Worm (Caenorhabditis elegans) whole organism, L4 larva: Measurements from ENCODE around the gene C25H3.11.

ENCODE experiments used
- aha-1 ChIP-seq: fragments of 150-350 bp; peaks from one replicate; lab custom pipeline; 2014; ENCODE audit warnings: missing biosample characterization, missing genetic modification characterization
- ceh-32 ChIP-seq: sonication (generic microtip); optimal IDR thresholded peaks from 2 replicates; lab custom pipeline; 2016; ENCODE audit warnings: mild to moderate bottlenecking, missing genetic modification characterization, missing compliant biosample characterization; ENCODE audit not compliant: poor library complexity
- daf-19 ChIP-seq: fragments of 200-800 bp; sonication (Bioruptor generic); conservative IDR thresholded peaks from 2 replicates; pipeline ENCODE4 v1.3.6; 2022; ENCODE audit warnings: missing genetic modification characterization, missing compliant biosample characterization
- dmd-9 ChIP-seq: fragments of 200-800 bp; sonication (Bioruptor generic); IDR thresholded peaks from 2 replicates; pipeline ENCODE4 v1.3.6; 2022; ENCODE audit warnings: missing genetic modification reagents, missing genetic modification characterization, missing compliant biosample characterization
- gei-8 ChIP-seq: fragments of 200-800 bp; sonication (Bioruptor generic); optimal IDR thresholded peaks from 2 replicates; lab custom pipeline; 2018; ENCODE audit warnings: mild to moderate bottlenecking, missing genetic modification characterization, missing compliant biosample characterization
- hif-1 ChIP-seq, 2 experiments: sonication (generic microtip); optimal IDR thresholded peaks; 2 replicates each; lab custom pipeline; 2016 to 2017; ENCODE audit warnings: missing compliant biosample characterization in 2 of 2, missing genetic modification characterization in 2 of 2, missing genetic modification reagents in 2 of 2, missing genotype in 2 of 2, mild to moderate bottlenecking in 1 of 2
- lin-39 ChIP-seq: fragments of 150-350 bp; optimal IDR thresholded peaks from 2 replicates; lab custom pipeline; 2014; ENCODE audit warnings: missing biosample characterization, missing genetic modification reagents, missing genetic modification characterization
- nhr-25 ChIP-seq: sonication (generic microtip); optimal IDR thresholded peaks from 2 replicates; lab custom pipeline; 2017; ENCODE audit warnings: missing genetic modification characterization, mild to moderate bottlenecking, missing compliant biosample characterization, antibody characterized with exemption, moderate library complexity, borderline replicate concordance; ENCODE audit not compliant: insufficient read depth
- snpc-4 ChIP-seq: fragments of 150-350 bp; optimal IDR thresholded peaks from 2 replicates; lab custom pipeline; 2014; ENCODE audit warnings: missing biosample characterization, missing genetic modification characterization
- tag-97 ChIP-seq: fragments of 200-800 bp; sonication (Bioruptor generic); IDR thresholded peaks from 2 replicates; pipeline ENCODE4 v1.3.6; 2022; ENCODE audit warnings: missing genetic modification characterization, missing compliant biosample characterization
- tra-1 ChIP-seq: fragments of 200-800 bp; sonication (Bioruptor generic); IDR thresholded peaks from 2 replicates; pipeline ENCODE4 v1.3.6; 2022; ENCODE audit warnings: missing genetic modification reagents, missing genetic modification characterization, missing compliant biosample characterization
- ztf-11 ChIP-seq: fragments of 150-350 bp; optimal IDR thresholded peaks from 2 replicates; lab custom pipeline; 2014; ENCODE audit warnings: missing biosample characterization, missing genetic modification characterization

- no peak for TF ChIP-seq snpc-4
- TF ChIP-seq nhr-25 (tag; lab: Kevin White, UChicago), result no peak
- TF ChIP-seq hif-1 (tag; optimal IDR thresholded peaks at IDR 0.05; lab: Kevin White, UChicago), result no peak
- TF ChIP-seq dmd-9 (GFP tag; lab: Robert Waterston, UW), result no peak
- no peak for TF ChIP-seq ceh-32 (tag; lab: Kevin White, UChicago)
- no peak for TF ChIP-seq ztf-11 (tag; lab: Kevin White, UChicago)
- TF ChIP-seq aha-1 (tag; lab: Kevin White, UChicago), result peak; percentile 70
- TF ChIP-seq tag-97 (GFP tag; lab: Robert Waterston, UW), result no peak
- TF ChIP-seq tra-1 (GFP tag; lab: Robert Waterston, UW), result no peak
- TF ChIP-seq lin-39 (tag; lab: Kevin White, UChicago), result no peak
- no peak for TF ChIP-seq gei-8 (GFP tag; lab: Kevin White, UChicago)
- TF ChIP-seq daf-19 (GFP tag; lab: Robert Waterston, UW), result no peak
These were observed 25.6 kb downstream of the C25H3.11 start for ce11 chrII:5663180-5663791.
